Fruit fly (Drosophila melanogaster): ENCODE measurements around the gene qin.

qin gene

dm6 chr3R:18573699-18574259 is 17.0 kb upstream of the qin start (continued):
- peak; percentile 83 for TF ChIP-seq zfh1 (GFP tag; IDR thresholded peaks at IDR 0.05)
- TF ChIP-seq HmgZ (tag; optimal IDR thresholded peaks at IDR 0.05) = peak; percentile 93
- TF ChIP-seq CG16863 (GFP tag; optimal IDR thresholded peaks at IDR 0.05) = peak; percentile 94
- TF ChIP-seq pnt (GFP tag; optimal IDR thresholded peaks at IDR 0.05) = peak; percentile 83
- TF ChIP-seq Doc3 (GFP tag; IDR thresholded peaks at IDR 0.05; ENCODE audit: partially characterized antibody) = no peak
- peak; percentile 74 for TF ChIP-seq slou (GFP tag; optimal IDR thresholded peaks at IDR 0.05)
- peak; percentile 74 for TF ChIP-seq CG8281 (tag; optimal IDR thresholded peaks at IDR 0.05)
- peak; percentile 95 for TF ChIP-seq fd3F (GFP tag; optimal IDR thresholded peaks at IDR 0.05)
- peak; percentile 92 for TF ChIP-seq CG17568 (GFP tag; optimal IDR thresholded peaks at IDR 0.05)
- TF ChIP-seq sr (GFP tag; IDR thresholded peaks at IDR 0.05) = no peak
- TF ChIP-seq crc (GFP tag; optimal IDR thresholded peaks at IDR 0.05) = peak; percentile 88
- peak; percentile 94 for TF ChIP-seq chn (GFP tag; optimal IDR thresholded peaks at IDR 0.05)
- peak; percentile 90 for TF ChIP-seq sisA (GFP tag; IDR thresholded peaks at IDR 0.05)

- TF ChIP-seq CG15696 (tag; optimal IDR thresholded peaks at IDR 0.05) = no peak
- no peak for TF ChIP-seq B-H2 (GFP tag; optimal IDR thresholded peaks at IDR 0.05)
- no peak for TF ChIP-seq dm (GFP tag; optimal IDR thresholded peaks at IDR 0.05)
- TF ChIP-seq Tbp (GFP tag; optimal IDR thresholded peaks at IDR 0.05) = no peak
- TF ChIP-seq CG12155 (GFP tag; optimal IDR thresholded peaks at IDR 0.05) = peak; percentile 41
- TF ChIP-seq Drgx (GFP tag; IDR thresholded peaks at IDR 0.05) = peak; percentile 45; the same call in 1 of the 2 replicates
- peak; percentile 19 for TF ChIP-seq Meics (GFP tag; optimal IDR thresholded peaks at IDR 0.05)
- 0 out of 3 replicates have a peak, but pooled peaks have one; percentile 11 for TF ChIP-seq row (GFP tag; IDR thresholded peaks at IDR 0.05)
Measured at dm6 chr3R:18577739-18578417, 12.9 kb upstream of the qin start.

dm6 chr3R:18580979-18581378 is 9.8 kb upstream of the qin start:
- TF ChIP-seq zfh1 (GFP tag; IDR thresholded peaks at IDR 0.05) (no peak), disco-r (GFP tag; optimal IDR thresholded peaks at IDR 0.05) (no peak), Spps (tag; optimal IDR thresholded peaks at IDR 0.05) (no peak), Dip2 (GFP tag; IDR thresholded peaks at IDR 0.05) (no peak), Dll (GFP tag; IDR thresholded peaks at IDR 0.05; ENCODE audit: partially characterized antibody) (no peak), CG7839 (tag; optimal IDR thresholded peaks at IDR 0.05) (no peak), CG30431 (GFP tag; optimal IDR thresholded peaks at IDR 0.05) (no peak), Hsf (GFP tag; optimal IDR thresholded peaks at IDR 0.05) (no peak), insv (GFP tag; optimal IDR thresholded peaks at IDR 0.05) (no peak), da (GFP tag; optimal IDR thresholded peaks at IDR 0.05) (no peak), gro (GFP tag; optimal IDR thresholded peaks at IDR 0.05) (no peak), CG2678 (tag; optimal IDR thresholded peaks at IDR 0.05) (no peak)

dm6 chr3R:18582236-18582635 is 8.6 kb upstream of the qin start:
- peak; percentile 1 for TF ChIP-seq CG15479 (GFP tag; optimal IDR thresholded peaks at IDR 0.05)
- TF ChIP-seq emc (GFP tag; optimal IDR thresholded peaks at IDR 0.05) = no peak
- TF ChIP-seq lbe (GFP tag; optimal IDR thresholded peaks at IDR 0.05) = peak; percentile 12
- TF ChIP-seq sens (GFP tag) = peak; percentile 39
- peak; percentile 23 for TF ChIP-seq Med (GFP tag)

Measured in whole organism, embryonic.